Worm (Caenorhabditis elegans): ENCODE data around the gene H20J04.9.

H20J04.9 gene

ce11 chrII:4316011-4316410 is 35.0 kb upstream of the H20J04.9 start, which contains the start of gene srw-40:
Gene srw-40, minus strand, starts transcription at chrII:4316111.
- no peak for TF ChIP-seq nhr-11 (tag; optimal IDR thresholded peaks at IDR 0.05)
- TF ChIP-seq efl-1 (optimal IDR thresholded peaks at IDR 0.05): no peak
- TF ChIP-seq efl-1 (GFP tag; optimal IDR thresholded peaks at IDR 0.05 in 1 of 2): no peak
- TF ChIP-seq nhr-84 (tag; optimal IDR thresholded peaks at IDR 0.05): no peak
- no peak for TF ChIP-seq ceh-8 (GFP tag; optimal IDR thresholded peaks at IDR 0.05)
- no peak for TF ChIP-seq C34B4.2 (tag; optimal IDR thresholded peaks at IDR 0.05)
- TF ChIP-seq mep-1 (tag; optimal IDR thresholded peaks at IDR 0.05): no peak
- TF ChIP-seq vab-15 (tag; optimal IDR thresholded peaks at IDR 0.05): no peak
- TF ChIP-seq nhr-90 (tag; optimal IDR thresholded peaks at IDR 0.05; ENCODE audit: poor library complexity): no peak
- no peak for TF ChIP-seq fkh-8 (tag; optimal IDR thresholded peaks at IDR 0.05)

ce11 chrII:4319537-4320019 is 31.4 kb upstream of the H20J04.9 start, which contains the start of gene Y52E8A.6:
Gene Y52E8A.6, minus strand, starts transcription at chrII:4319969.
- TF ChIP-seq swsn-7 (tag; optimal IDR thresholded peaks at IDR 0.05) (no peak), fkh-10 (GFP tag; optimal IDR thresholded peaks at IDR 0.05) (no peak), dsc-1 (tag; optimal IDR thresholded peaks at IDR 0.05) (no peak)

- TF ChIP-seq efl-1 (optimal IDR thresholded peaks at IDR 0.05): no peak
- peak in 1 of 2 experiments; percentile 32 for TF ChIP-seq efl-1 (GFP tag; optimal IDR thresholded peaks at IDR 0.05 in 1 of 2)
- no peak for TF ChIP-seq C04F5.9 (tag; optimal IDR thresholded peaks at IDR 0.05)
- no peak for TF ChIP-seq tlp-1 (tag; optimal IDR thresholded peaks at IDR 0.05)
Measured at ce11 chrII:4320455-4320854, 30.5 kb upstream of the H20J04.9 start, which contains the start of gene Y52E8A.2. Gene Y52E8A.2, plus strand, starts transcription at chrII:4320836.

ce11 chrII:4321766-4322165 is 29.2 kb upstream of the H20J04.9 start, which contains the start of gene Y52E8A.1:
Gene Y52E8A.1, plus strand, starts transcription at chrII:4322066.
- TF ChIP-seq ets-5 (GFP tag; IDR thresholded peaks at IDR 0.05) (no peak), egl-27 (tag; optimal IDR thresholded peaks at IDR 0.05) (no peak), grh-1 (GFP tag; IDR thresholded peaks at IDR 0.05) (no peak), hlh-17 (GFP tag; optimal IDR thresholded peaks at IDR 0.05; ENCODE audit: borderline replicate concordance) (no peak), nhr-76 (tag; optimal IDR thresholded peaks at IDR 0.05) (no peak), mab-9 (GFP tag; IDR thresholded peaks at IDR 0.05) (no peak), nhr-47 (tag; optimal IDR thresholded peaks at IDR 0.05) (no peak), dsc-1 (tag; optimal IDR thresholded peaks at IDR 0.05) (no peak), nhr-90 (tag; optimal IDR thresholded peaks at IDR 0.05; ENCODE audit: poor library complexity) (no peak), nhr-85 (tag) (no peak), unc-86 (tag; optimal IDR thresholded peaks at IDR 0.05) (no peak), nhr-77 (tag; optimal IDR thresholded peaks at IDR 0.05) (no peak), jun-1 (tag; optimal IDR thresholded peaks at IDR 0.05) (no peak), ztf-11 (tag; optimal IDR thresholded peaks at IDR 0.05) (no peak), isw-1 (GFP tag; IDR thresholded peaks at IDR 0.05) (no peak), ceh-63 (GFP tag; optimal IDR thresholded peaks at IDR 0.05) (no peak), snu-23 (GFP tag; optimal IDR thresholded peaks at IDR 0.05) (no peak)

- peak; percentile 30 for TF ChIP-seq blmp-1 (tag; optimal IDR thresholded peaks at IDR 0.05)
- peak; percentile 29 for TF ChIP-seq C04F5.9 (tag; optimal IDR thresholded peaks at IDR 0.05)
- TF ChIP-seq unc-130 (tag; optimal IDR thresholded peaks at IDR 0.05): peak; percentile 63
- TF ChIP-seq pqm-1 (tag; optimal IDR thresholded peaks at IDR 0.05): no peak
- no peak for TF ChIP-seq C34B4.2 (tag; optimal IDR thresholded peaks at IDR 0.05)
- no peak for TF ChIP-seq fos-1 (tag; optimal IDR thresholded peaks at IDR 0.05)
- no peak for TF ChIP-seq ceh-88 (GFP tag; IDR thresholded peaks at IDR 0.05)
- peak; percentile 47 for TF ChIP-seq mep-1 (tag; optimal IDR thresholded peaks at IDR 0.05)
- peak; percentile 3 for TF ChIP-seq irx-1 (tag; optimal IDR thresholded peaks at IDR 0.05)
- TF ChIP-seq tbx-2 (tag; optimal IDR thresholded peaks at IDR 0.05): peak; percentile 1
- TF ChIP-seq nhr-90 (tag; optimal IDR thresholded peaks at IDR 0.05; ENCODE audit: poor library complexity): peak; percentile 16
- no peak for TF ChIP-seq zip-4 (GFP tag; optimal IDR thresholded peaks at IDR 0.05)
- TF ChIP-seq nhr-237 (tag; optimal IDR thresholded peaks at IDR 0.05): no peak
- TF ChIP-seq mef-2 (tag; optimal IDR thresholded peaks at IDR 0.05): no peak
- no peak for TF ChIP-seq ceh-82 (tag; optimal IDR thresholded peaks at IDR 0.05)
- TF ChIP-seq ztf-4 (tag; optimal IDR thresholded peaks at IDR 0.05): no peak
- peak; percentile 17 for TF ChIP-seq xbp-1 (tag; optimal IDR thresholded peaks at IDR 0.05)
- no peak for TF ChIP-seq mdl-1 (tag; optimal IDR thresholded peaks at IDR 0.05)
- no peak for TF ChIP-seq alr-1 (tag; optimal IDR thresholded peaks at IDR 0.05; ENCODE audit: borderline replicate concordance)
- TF ChIP-seq unc-86 (tag; optimal IDR thresholded peaks at IDR 0.05): peak; percentile 7
- TF ChIP-seq skn-1 (tag; optimal IDR thresholded peaks at IDR 0.05): no peak
- peak; percentile 88 for TF ChIP-seq F16B12.6 (tag; optimal IDR thresholded peaks at IDR 0.05)
Measured at ce11 chrII:4322871-4323270, 28.1 kb upstream of the H20J04.9 start, which contains the start of gene H20J04.6. Gene H20J04.6, plus strand, starts transcription at chrII:4323256.

All from whole organism, L1 larva.